Fruit fly (Drosophila melanogaster) whole organism, embryonic: Measurements from ENCODE around the gene crq.

Experiments
- Adf1 ChIP-seq: fragments of 200-800 bp; sonication (Bioruptor generic); IDR thresholded peaks from 2 replicates; pipeline ENCODE4 v1.3.6; 2022; ENCODE audit warnings: missing biosample characterization, missing genetic modification characterization
- B-H1 ChIP-seq: fragments of 200-800 bp; sonication (Bioruptor generic); IDR thresholded peaks from 3 replicates; pipeline ENCODE4 v1.3.6; 2022; ENCODE audit warnings: missing biosample characterization, missing genetic modification characterization
- CG10431 ChIP-seq: fragments of 200-800 bp; sonication (Bioruptor generic); optimal IDR thresholded peaks from 3 replicates; lab custom pipeline; 2018; ENCODE audit warnings: missing biosample characterization, mild to moderate bottlenecking, missing genetic modification characterization
- CG12391 ChIP-seq: fragments of 200-800 bp; sonication (Bioruptor generic); optimal IDR thresholded peaks from 3 replicates; lab custom pipeline; 2018; ENCODE audit warnings: missing biosample characterization, mild to moderate bottlenecking, missing genetic modification characterization, moderate library complexity
- CG13894 ChIP-seq: fragments of 200-800 bp; sonication (Bioruptor generic); optimal IDR thresholded peaks from 3 replicates; lab custom pipeline; 2018; ENCODE audit warnings: missing biosample characterization, mild to moderate bottlenecking, missing genetic modification characterization, moderate library complexity
- CG14441 ChIP-seq: fragments of 200-800 bp; sonication (Bioruptor generic); IDR thresholded peaks from 2 replicates; pipeline ENCODE4 v1.3.6; 2022; ENCODE audit warnings: missing biosample characterization, missing genetic modification characterization
- CG16779 ChIP-seq: fragments of 200-800 bp; sonication (Bioruptor generic); IDR thresholded peaks from 2 replicates; pipeline ENCODE4 v1.3.6; 2022; ENCODE audit warnings: missing biosample characterization, missing genetic modification characterization
- CG16863 ChIP-seq: fragments of 200-800 bp; sonication (Bioruptor generic); optimal IDR thresholded peaks from 3 replicates; lab custom pipeline; 2016; ENCODE audit warnings: missing biosample characterization, missing genetic modification characterization
- CG31388 ChIP-seq: fragments of 200-800 bp; sonication (Bioruptor generic); optimal IDR thresholded peaks from 2 replicates; lab custom pipeline; 2016; ENCODE audit warnings: missing biosample characterization, missing genetic modification characterization
- CG33213 ChIP-seq: fragments of 200-800 bp; sonication (Bioruptor generic); optimal IDR thresholded peaks from 3 replicates; lab custom pipeline; 2016; ENCODE audit warnings: missing biosample characterization, missing genetic modification characterization
- CG3995 ChIP-seq: fragments of 200-800 bp; sonication (Bioruptor generic); optimal IDR thresholded peaks from 3 replicates; lab custom pipeline; 2016; ENCODE audit warnings: missing biosample characterization, missing genetic modification characterization
- CG6654 ChIP-seq: fragments of 200-800 bp; sonication (Bioruptor generic); optimal IDR thresholded peaks from 2 replicates; lab custom pipeline; 2017; ENCODE audit warnings: missing biosample characterization, mild to moderate bottlenecking, missing genetic modification characterization
- CG8388 ChIP-seq: fragments of 200-800 bp; sonication (Bioruptor generic); optimal IDR thresholded peaks from 2 replicates; lab custom pipeline; 2019; ENCODE audit warnings: missing biosample characterization, mild to moderate bottlenecking, missing genetic modification characterization, moderate library complexity
- D ChIP-seq, 2 experiments: fragments of 200-800 bp in 1 of 2; fragments of >200 bp in 1 of 2; sonication (Bioruptor generic) in 1 of 2; optimal IDR thresholded peaks; 2 replicates in 1 of 2; 3 replicates in 1 of 2; lab custom pipeline; 2017; ENCODE audit warnings: mild to moderate bottlenecking in 1 of 2, missing biosample characterization in 1 of 2, missing genetic modification characterization in 1 of 2, missing genetic modification reagents in 1 of 2
- Dip2 ChIP-seq: fragments of 200-800 bp; sonication (Bioruptor generic); IDR thresholded peaks from 2 replicates; pipeline ENCODE4 v1.3.6; 2022; ENCODE audit warnings: missing biosample characterization, missing genetic modification characterization
- Dip3 ChIP-seq: fragments of 200-800 bp; sonication (Bioruptor generic); optimal IDR thresholded peaks from 3 replicates; lab custom pipeline; 2016; ENCODE audit warnings: missing biosample characterization, missing genetic modification characterization
- Drgx ChIP-seq: fragments of 200-800 bp; sonication (Bioruptor generic); IDR thresholded peaks from 2 replicates; pipeline ENCODE4 v1.3.6; 2022; ENCODE audit warnings: missing biosample characterization, missing genetic modification characterization
- E2f1 ChIP-seq: fragments of 200-800 bp; sonication (Bioruptor generic); IDR thresholded peaks from 2 replicates; pipeline ENCODE4 v1.3.6; 2022; ENCODE audit warnings: missing biosample characterization, missing genetic modification characterization
- ERR ChIP-seq: fragments of 200-800 bp; sonication (Bioruptor generic); optimal IDR thresholded peaks from 2 replicates; lab custom pipeline; 2016; ENCODE audit warnings: missing biosample characterization, missing genetic modification characterization
- Fer2 ChIP-seq: fragments of 200-800 bp; sonication (Bioruptor generic); optimal IDR thresholded peaks from 2 replicates; lab custom pipeline; 2018; ENCODE audit warnings: missing biosample characterization, mild to moderate bottlenecking, missing genetic modification characterization, moderate library complexity
- HLH3B ChIP-seq: fragments of 200-800 bp; sonication (Bioruptor generic); IDR thresholded peaks from 2 replicates; pipeline ENCODE4 v1.3.6; 2022; ENCODE audit warnings: missing biosample characterization, missing genetic modification characterization
- HLH54F ChIP-seq: fragments of 200-800 bp; sonication (Bioruptor generic); optimal IDR thresholded peaks from 3 replicates; lab custom pipeline; 2016; ENCODE audit warnings: missing biosample characterization, missing genetic modification characterization
- MTF-1 ChIP-seq: fragments of 200-800 bp; sonication (Bioruptor generic); optimal IDR thresholded peaks from 2 replicates; lab custom pipeline; 2018; ENCODE audit warnings: missing biosample characterization, mild to moderate bottlenecking, missing genetic modification characterization, borderline replicate concordance
- Mad ChIP-seq: fragments of 200-800 bp; sonication (Bioruptor generic); optimal IDR thresholded peaks from 2 replicates; lab custom pipeline; 2016; ENCODE audit warnings: missing biosample characterization, missing genetic modification characterization
- Sin3A ChIP-seq: fragments of >200 bp; optimal IDR thresholded peaks from 2 replicates; lab custom pipeline; 2018
- Stat92E ChIP-seq, 3 experiments: fragments of >200 bp in 2 of 3; fragments of 200-800 bp in 1 of 3; sonication (Bioruptor generic) in 1 of 3; optimal IDR thresholded peaks; 2 replicates each; lab custom pipeline; 2017 to 2019; ENCODE audit warnings: missing biosample characterization in 3 of 3, missing genetic modification characterization in 3 of 3, mild to moderate bottlenecking in 1 of 3, moderate library complexity in 1 of 3
- Tbp ChIP-seq: fragments of >200 bp; optimal IDR thresholded peaks from 2 replicates; lab custom pipeline; 2018; ENCODE audit warnings: missing biosample characterization, missing genetic modification characterization
- ase ChIP-seq: fragments of 200-800 bp; sonication (Bioruptor generic); IDR thresholded peaks from 3 replicates; pipeline ENCODE4 v1.3.6; 2022; ENCODE audit warnings: missing biosample characterization, missing genetic modification characterization
- az2 ChIP-seq: fragments of 200-800 bp; sonication (Bioruptor generic); optimal IDR thresholded peaks from 3 replicates; lab custom pipeline; 2016; ENCODE audit warnings: missing biosample characterization, missing genetic modification characterization
- br ChIP-seq: fragments of >200 bp; optimal IDR thresholded peaks from 2 replicates; lab custom pipeline; 2017
- caup ChIP-seq: fragments of 200-800 bp; sonication (Bioruptor generic); optimal IDR thresholded peaks from 3 replicates; lab custom pipeline; 2017; ENCODE audit warnings: missing biosample characterization, mild to moderate bottlenecking, missing genetic modification characterization, moderate library complexity; ENCODE audit not compliant: severe bottlenecking
- dpn ChIP-seq, 2 experiments: fragments of 200-800 bp; sonication (Bioruptor generic); optimal IDR thresholded peaks; 3 replicates each; lab custom pipeline; 2016; ENCODE audit warnings: missing biosample characterization in 2 of 2, missing genetic modification characterization in 2 of 2
- en ChIP-seq: fragments of 200-800 bp; sonication (Bioruptor generic); optimal IDR thresholded peaks from 2 replicates; lab custom pipeline; 2016; ENCODE audit warnings: missing biosample characterization, missing genetic modification characterization
- fd96Cb ChIP-seq: fragments of 200-800 bp; sonication (Bioruptor generic); optimal IDR thresholded peaks from 2 replicates; lab custom pipeline; 2018; ENCODE audit warnings: missing biosample characterization, mild to moderate bottlenecking, missing genetic modification characterization, moderate library complexity
- fru ChIP-seq: fragments of >200 bp; optimal IDR thresholded peaks from 2 replicates; lab custom pipeline; 2017
- grau ChIP-seq: fragments of 200-800 bp; optimal IDR thresholded peaks from 3 replicates; lab custom pipeline; 2019; ENCODE audit warnings: missing biosample characterization, mild to moderate bottlenecking, missing genetic modification characterization, moderate library complexity
- klu ChIP-seq: fragments of 200-800 bp; sonication (Bioruptor generic); IDR thresholded peaks from 2 replicates; pipeline ENCODE4 v1.3.6; 2022; ENCODE audit warnings: missing biosample characterization, missing genetic modification characterization
- knrl ChIP-seq: fragments of 200-800 bp; sonication (Bioruptor generic); IDR thresholded peaks from 3 replicates; pipeline ENCODE4 v1.3.6; 2022; ENCODE audit warnings: missing biosample characterization, missing genetic modification characterization; ENCODE audit not compliant: partially characterized antibody
- lmd ChIP-seq: fragments of 200-800 bp; sonication (Bioruptor generic); IDR thresholded peaks from 2 replicates; pipeline ENCODE4 v1.3.6; 2022; ENCODE audit warnings: missing biosample characterization, missing genetic modification characterization
- luna ChIP-seq: fragments of 200-800 bp; sonication (Bioruptor generic); optimal IDR thresholded peaks from 2 replicates; lab custom pipeline; 2016; ENCODE audit warnings: missing biosample characterization, missing genetic modification characterization
- mirr ChIP-seq: fragments of 200-800 bp; sonication (Bioruptor generic); optimal IDR thresholded peaks from 3 replicates; lab custom pipeline; 2018; ENCODE audit warnings: missing biosample characterization, mild to moderate bottlenecking, missing genetic modification characterization
- nerfin-1 ChIP-seq: fragments of 200-800 bp; sonication (Bioruptor generic); optimal IDR thresholded peaks from 3 replicates; lab custom pipeline; 2019; ENCODE audit warnings: missing biosample characterization, mild to moderate bottlenecking, missing genetic modification characterization, moderate library complexity
- p53 ChIP-seq: fragments of 200-800 bp; sonication (Bioruptor generic); optimal IDR thresholded peaks from 2 replicates; lab custom pipeline; 2016; ENCODE audit warnings: missing biosample characterization, missing genetic modification characterization
- phol ChIP-seq: fragments of 200-800 bp; sonication (Bioruptor generic); optimal IDR thresholded peaks from 3 replicates; lab custom pipeline; 2018; ENCODE audit warnings: missing biosample characterization, mild to moderate bottlenecking, missing genetic modification characterization, moderate library complexity
- salm ChIP-seq: fragments of 200-800 bp; sonication (Bioruptor generic); optimal IDR thresholded peaks from 2 replicates; lab custom pipeline; 2018; ENCODE audit warnings: missing biosample characterization, mild to moderate bottlenecking, missing genetic modification characterization
- sisA ChIP-seq: fragments of 200-800 bp; sonication (Bioruptor generic); IDR thresholded peaks from 2 replicates; pipeline ENCODE4 v1.3.6; 2022; ENCODE audit warnings: missing biosample characterization, missing genetic modification characterization
- slp2 ChIP-seq: fragments of 200-800 bp; sonication (Bioruptor generic); optimal IDR thresholded peaks from 2 replicates; lab custom pipeline; 2016; ENCODE audit warnings: missing biosample characterization, missing genetic modification characterization
- stc ChIP-seq: fragments of 200-800 bp; sonication (Bioruptor generic); IDR thresholded peaks from 2 replicates; pipeline ENCODE4 v1.3.6; 2022; ENCODE audit warnings: missing biosample characterization, missing genetic modification characterization
- wor ChIP-seq: fragments of 200-800 bp; sonication (Bioruptor generic); IDR thresholded peaks from 2 replicates; pipeline ENCODE4 v1.3.6; 2022; ENCODE audit warnings: missing biosample characterization, missing genetic modification characterization

The crq gene

DNA sequence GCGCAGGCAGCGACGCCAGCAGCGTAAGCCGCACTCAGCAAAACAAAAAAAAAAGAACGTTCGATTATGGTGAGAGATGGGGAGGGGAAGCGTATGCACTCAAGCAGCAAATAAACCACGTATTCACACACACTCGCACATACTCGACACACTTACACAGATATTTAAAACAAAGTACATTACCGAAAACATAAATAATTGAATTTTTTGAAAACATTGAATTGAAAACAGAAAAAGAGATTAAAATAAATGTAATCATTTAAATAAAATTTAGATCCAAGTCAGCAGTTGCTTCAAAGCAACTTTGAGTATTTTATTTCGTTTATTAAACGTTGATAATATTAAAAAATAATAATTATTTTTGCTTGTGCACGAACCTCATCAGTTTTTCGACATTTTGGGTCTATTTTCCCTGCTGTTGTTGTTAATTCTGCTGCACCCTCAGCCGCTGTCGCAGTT lies 18.2 kb upstream of the crq start (continued):
- TF ChIP-seq MTF-1: no peak
- no peak for TF ChIP-seq ERR (GFP tag; lab: Kevin White, UChicago)
- TF ChIP-seq Drgx (GFP tag; lab: Robert Waterston, UW): 0 out of 2 replicates have a peak, but pooled peaks have one; percentile 61
- no peak for TF ChIP-seq knrl (GFP tag; lab: Robert Waterston, UW)
- TF ChIP-seq stc (GFP tag; lab: Robert Waterston, UW): no peak
- TF ChIP-seq CG8388: peak; percentile 65
- no peak for TF ChIP-seq Sin3A (lab: Kevin White, UChicago)

DNA sequence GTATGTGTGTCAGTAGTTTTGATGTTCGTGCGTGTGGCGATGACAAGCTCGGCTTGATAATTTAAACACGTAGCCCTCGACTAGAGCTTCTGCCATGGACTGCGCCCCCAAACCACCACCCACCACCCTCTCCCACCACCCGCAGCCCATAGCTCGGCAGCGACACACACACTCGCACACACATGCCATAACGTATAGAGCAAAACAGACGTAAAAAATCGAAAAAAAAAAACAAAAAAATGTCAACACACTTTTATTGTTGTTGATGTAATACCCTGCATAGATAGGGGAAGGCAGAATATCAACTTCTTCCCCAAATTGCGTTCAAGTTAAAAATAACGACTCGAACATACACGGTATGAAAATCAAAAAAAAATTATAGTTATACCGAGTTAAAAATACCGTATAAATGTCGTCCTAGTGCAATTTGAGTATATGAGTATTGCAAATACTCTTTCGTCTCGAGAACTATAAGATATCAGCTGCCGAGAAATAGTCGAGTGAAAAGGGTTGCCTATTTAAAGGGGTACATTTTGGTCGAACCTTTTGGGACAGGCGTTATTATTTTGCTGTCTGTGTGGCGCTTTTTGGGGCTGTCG lies 17.6 kb upstream of the crq start:
- TF ChIP-seq caup: peak; percentile 69
- TF ChIP-seq CG16863 (GFP tag; lab: Kevin White, UChicago): peak; percentile 80
- peak; percentile 92 for TF ChIP-seq Dip3
- no peak for TF ChIP-seq CG10431
- peak; percentile 68 for TF ChIP-seq en (GFP tag; lab: Kevin White, UChicago)
- no peak for TF ChIP-seq Dip2 (GFP tag; lab: Robert Waterston, UW)
- TF ChIP-seq fru: no peak
- peak; percentile 86 for TF ChIP-seq E2f1 (GFP tag; lab: Robert Waterston, UW)
- peak; percentile 84 for TF ChIP-seq fd96Cb (tag; lab: Kevin White, UChicago)
- peak; percentile 80 to 82 for TF ChIP-seq dpn (GFP tag; optimal IDR thresholded peaks at IDR 0.05; lab: Kevin White, UChicago)
- no peak for TF ChIP-seq D (optimal IDR thresholded peaks at IDR 0.05; lab: Kevin White, UChicago)
- peak; percentile 21 for TF ChIP-seq D (GFP tag; optimal IDR thresholded peaks at IDR 0.05; lab: Kevin White, UChicago)
- peak; percentile 27 for TF ChIP-seq nerfin-1 (tag; lab: Kevin White, UChicago)
- TF ChIP-seq br: no peak
- TF ChIP-seq CG16779 (GFP tag; lab: Robert Waterston, UW): peak; percentile 30; the same call in 1 of the 2 replicates
- TF ChIP-seq wor (GFP tag; lab: Robert Waterston, UW): peak; percentile 54; the same call in 1 of the 2 replicates
- peak; percentile 71 for TF ChIP-seq az2 (GFP tag; lab: Kevin White, UChicago)
- TF ChIP-seq HLH3B (GFP tag; lab: Robert Waterston, UW): peak; percentile 71
- peak; percentile 61 for TF ChIP-seq B-H1 (GFP tag; lab: Robert Waterston, UW)
- TF ChIP-seq grau (tag; lab: Kevin White, UChicago): peak; percentile 69
- peak; percentile 78 for TF ChIP-seq ase
- TF ChIP-seq phol (tag; lab: Kevin White, UChicago): peak; percentile 79
- peak; percentile 49 for TF ChIP-seq Fer2
- peak; percentile 52 for TF ChIP-seq CG13894 (tag; lab: Kevin White, UChicago)
- peak; percentile 79 for TF ChIP-seq CG14441 (GFP tag; lab: Robert Waterston, UW)
- peak; percentile 41 for TF ChIP-seq CG3995 (GFP tag; lab: Kevin White, UChicago)
- TF ChIP-seq CG12391 (tag; lab: Kevin White, UChicago): peak; percentile 63
- peak; percentile 84 for TF ChIP-seq slp2 (GFP tag; lab: Kevin White, UChicago)
- TF ChIP-seq klu: 0 out of 2 replicates have a peak, but pooled peaks have one; percentile 41
- TF ChIP-seq HLH54F (GFP tag; lab: Kevin White, UChicago): peak; percentile 88
- TF ChIP-seq Mad (GFP tag; lab: Kevin White, UChicago): peak; percentile 77
- TF ChIP-seq Stat92E (GFP tag; optimal IDR thresholded peaks at IDR 0.05; lab: Kevin White, UChicago): no peak
- peak; percentile 79 for TF ChIP-seq lmd (GFP tag; lab: Robert Waterston, UW)
- no peak; the same call in 1 of the 2 replicates for TF ChIP-seq Adf1 (GFP tag; lab: Robert Waterston, UW)
- peak; percentile 56 for TF ChIP-seq luna
- TF ChIP-seq Tbp (GFP tag; lab: Kevin White, UChicago): no peak
- TF ChIP-seq CG33213 (GFP tag; lab: Kevin White, UChicago): peak; percentile 72
- TF ChIP-seq mirr (GFP tag; lab: Kevin White, UChicago): peak; percentile 74
- peak; percentile 77 for TF ChIP-seq sisA (GFP tag; lab: Robert Waterston, UW)
- peak; percentile 35 for TF ChIP-seq CG31388 (GFP tag; lab: Kevin White, UChicago)
- peak; percentile 42 for TF ChIP-seq p53
- TF ChIP-seq CG6654 (GFP tag; lab: Kevin White, UChicago): peak; percentile 56
- TF ChIP-seq salm (tag; lab: Kevin White, UChicago): peak; percentile 57
